Worm (Caenorhabditis elegans) whole organism, L4/young adult: ENCODE results near the gene srw-11.

Experiments used
- W03F9.2 ChIP-seq: fragments of 150-350 bp; optimal IDR thresholded peaks from 2 replicates; lab custom pipeline; 2014; ENCODE audit warnings: missing biosample characterization, missing genetic modification characterization
- dao-5 ChIP-seq: sonication (generic microtip); optimal IDR thresholded peaks from 2 replicates; lab custom pipeline; 2016; ENCODE audit warnings: missing genotype, missing genetic modification characterization, moderate library complexity, missing compliant biosample characterization
- him-1 ChIP-seq: sonication (generic microtip); optimal IDR thresholded peaks from 2 replicates; lab custom pipeline; 2016; ENCODE audit warnings: missing genotype, missing genetic modification reagents, missing genetic modification characterization, missing compliant biosample characterization

- TF ChIP-seq him-1 (tag; lab: Kevin White, UChicago), result no peak
- TF ChIP-seq W03F9.2 (tag; lab: Kevin White, UChicago), result no peak
- TF ChIP-seq dao-5 (tag; lab: Kevin White, UChicago), result no peak
Observed at ce11 chrV:15225650-15226049, 14.5 kb downstream of the srw-11 start, which contains the start of gene srw-14.
